Fruit fly (Drosophila melanogaster): Measurements from ENCODE around the gene CG4325.

CG4325 gene

DNA sequence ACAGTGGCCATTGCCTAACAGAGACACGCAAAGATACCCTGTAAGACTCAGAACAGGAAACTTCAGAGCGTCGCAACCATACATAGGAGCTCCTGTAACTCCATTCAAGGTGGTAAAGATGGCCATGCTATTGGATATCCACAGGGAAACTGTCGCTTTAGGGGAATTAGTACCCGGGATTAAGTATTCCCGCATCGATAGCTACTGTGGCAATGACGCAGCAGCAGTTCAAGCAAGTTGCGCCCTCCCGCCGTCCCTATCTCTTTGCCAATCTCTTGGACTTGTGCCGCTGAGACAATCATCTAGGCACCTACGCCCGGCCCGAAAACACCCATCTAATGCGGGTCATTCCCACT, 27.1 kb upstream of the CG4325 start (continued):
- TF ChIP-seq sens-2 (GFP tag; IDR thresholded peaks at IDR 0.05) (no peak), CG15269 (tag; optimal IDR thresholded peaks at IDR 0.05) (peak; percentile 72), nerfin-1 (tag; optimal IDR thresholded peaks at IDR 0.05) (peak; percentile 18), gcm (GFP tag; optimal IDR thresholded peaks at IDR 0.05) (peak; percentile 56), CG10209 (GFP tag; optimal IDR thresholded peaks at IDR 0.05) (peak; percentile 43), CG18619 (GFP tag; optimal IDR thresholded peaks at IDR 0.05) (peak; percentile 42), grau (tag; optimal IDR thresholded peaks at IDR 0.05) (peak; percentile 96), gsb (GFP tag; IDR thresholded peaks at IDR 0.05) (peak; percentile 50; the same call in 1 of the 2 replicates), mam (GFP tag; optimal IDR thresholded peaks at IDR 0.05) (peak; percentile 74), Bdp1 (GFP tag; optimal IDR thresholded peaks at IDR 0.05) (peak; percentile 9), CG8281 (tag; optimal IDR thresholded peaks at IDR 0.05) (peak; percentile 13), so (GFP tag; IDR thresholded peaks at IDR 0.05) (peak; percentile 72; the same call in 2 of the 3 replicates), CG13123 (GFP tag; optimal IDR thresholded peaks at IDR 0.05) (no peak), CG1792 (GFP tag; optimal IDR thresholded peaks at IDR 0.05) (peak; percentile 25), D19A (tag; optimal IDR thresholded peaks at IDR 0.05) (peak; percentile 25), CG31224 (GFP tag; IDR thresholded peaks at IDR 0.05) (0 out of 2 replicates have a peak, but pooled peaks have one; percentile 21), NFAT (GFP tag; IDR thresholded peaks at IDR 0.05) (peak; percentile 68), ranshi (GFP tag; IDR thresholded peaks at IDR 0.05) (peak; percentile 65; the same call in 1 of the 2 replicates), CG5953 (GFP tag; IDR thresholded peaks at IDR 0.05) (no peak), Bteb2 (GFP tag; optimal IDR thresholded peaks at IDR 0.05) (no peak), tll (GFP tag; optimal IDR thresholded peaks at IDR 0.05) (no peak), salm (tag; optimal IDR thresholded peaks at IDR 0.05) (peak; percentile 35), seq (GFP tag; IDR thresholded peaks at IDR 0.05) (peak; percentile 66), da (GFP tag; optimal IDR thresholded peaks at IDR 0.05) (no peak), ems (GFP tag; optimal IDR thresholded peaks at IDR 0.05) (no peak), tio (GFP tag; optimal IDR thresholded peaks at IDR 0.05) (no peak), dysf (GFP tag; IDR thresholded peaks at IDR 0.05) (peak; percentile 89), CG9215 (GFP tag; IDR thresholded peaks at IDR 0.05) (peak; percentile 76), amos (GFP tag; IDR thresholded peaks at IDR 0.05; ENCODE audit: partially characterized antibody) (no peak), gro (GFP tag; optimal IDR thresholded peaks at IDR 0.05) (no peak), ac (GFP tag; optimal IDR thresholded peaks at IDR 0.05) (no peak), CG13287 (GFP tag; IDR thresholded peaks at IDR 0.05; ENCODE audit: partially characterized antibody) (0 out of 2 replicates have a peak, but pooled peaks have one; percentile 3), B-H2 (GFP tag; optimal IDR thresholded peaks at IDR 0.05) (no peak), CG11093 (GFP tag; IDR thresholded peaks at IDR 0.05) (peak; percentile 62; the same call in 2 of the 3 replicates), dmrt11E (tag; optimal IDR thresholded peaks at IDR 0.05) (no peak), crol (GFP tag; IDR thresholded peaks at IDR 0.05) (peak; percentile 28; the same call in 1 of the 2 replicates), jigr1 (GFP tag; IDR thresholded peaks at IDR 0.05) (peak; percentile 11; the same call in 1 of the 3 replicates), vvl (GFP tag; IDR thresholded peaks at IDR 0.05) (peak; percentile 80), CG1832 (GFP tag; optimal IDR thresholded peaks at IDR 0.05) (no peak), lilli (GFP tag; optimal IDR thresholded peaks at IDR 0.05) (peak; percentile 58), dmrt99B (tag; optimal IDR thresholded peaks at IDR 0.05) (peak; percentile 69), Med (GFP tag) (peak; percentile 95), Fer3 (tag; optimal IDR thresholded peaks at IDR 0.05) (peak; percentile 58), CG2199 (GFP tag; IDR thresholded peaks at IDR 0.05) (peak; percentile 34; the same call in 1 of the 3 replicates), Hmr (GFP tag; optimal IDR thresholded peaks at IDR 0.05) (peak; percentile 65), CG11247 (GFP tag; IDR thresholded peaks at IDR 0.05) (peak; percentile 55), CG33213 (GFP tag; optimal IDR thresholded peaks at IDR 0.05) (peak; percentile 11), Ets97D (GFP tag; optimal IDR thresholded peaks at IDR 0.05) (no peak), ase (GFP tag; IDR thresholded peaks at IDR 0.05) (peak; percentile 71), insv (GFP tag; optimal IDR thresholded peaks at IDR 0.05) (no peak), CG11456 (GFP tag; IDR thresholded peaks at IDR 0.05) (peak; percentile 65; the same call in 1 of the 3 replicates)
